Worm (Caenorhabditis elegans) whole organism, L2 larva: ENCODE data around the gene fbxa-165.
"Not testable (repeated sequence)": the region's sequence is repeated elsewhere in the genome, so short reads cannot be mapped to it uniquely, and the experiment has no call there.

Experiments
- crh-2 ChIP-seq: sonication (generic microtip); optimal IDR thresholded peaks from 2 replicates; lab custom pipeline; 2017; ENCODE audit warnings: missing biosample characterization, missing genetic modification characterization
- ztf-4 ChIP-seq: fragments of 150-350 bp; optimal IDR thresholded peaks from 2 replicates; lab custom pipeline; 2014; ENCODE audit warnings: missing biosample characterization, missing genetic modification characterization

DNA sequence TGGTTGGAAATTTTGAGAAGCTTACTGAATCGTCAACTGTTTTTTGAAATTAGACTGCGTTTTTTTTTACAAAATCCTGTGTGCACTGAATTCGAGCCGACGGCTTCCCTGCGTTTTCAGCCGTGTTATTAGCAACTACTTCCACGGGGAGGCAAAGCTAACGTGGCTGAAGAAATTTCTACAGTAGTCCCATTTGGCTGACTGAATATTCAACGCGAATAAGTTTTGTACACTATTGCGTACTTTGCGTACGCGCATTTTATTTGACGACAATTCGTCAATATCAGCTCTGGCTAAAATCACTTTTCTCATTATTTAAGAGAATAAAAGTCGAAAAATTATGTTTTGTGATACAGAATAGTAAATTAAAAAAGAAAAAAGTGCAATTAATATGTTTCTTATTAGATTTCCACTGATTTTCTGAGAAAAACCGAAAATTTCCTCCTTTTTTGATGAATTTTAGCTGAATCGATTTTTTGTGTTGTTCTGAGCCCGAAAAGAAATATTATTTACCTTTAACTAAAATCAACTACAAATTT is 45.1 kb upstream of the fbxa-165 start:
- TF ChIP-seq ztf-4, crh-2 (tag; lab: Kevin White, UChicago): not testable (repeated sequence)
